Fruit fly (Drosophila melanogaster) whole organism, embryonic: ENCODE results near the gene Bx42.
A peak's percentile ranks its signal among the peaks of the same experiment; 100 is the strongest.

Experiments used
- CG10462 ChIP-seq: fragments of 200-800 bp; sonication (Bioruptor generic); optimal IDR thresholded peaks from 2 replicates; lab custom pipeline; 2016; ENCODE audit warnings: missing biosample characterization, missing genetic modification characterization
- CG11560 ChIP-seq: fragments of 200-800 bp; sonication (Bioruptor generic); IDR thresholded peaks from 3 replicates; pipeline ENCODE4 v1.3.6; 2022; ENCODE audit warnings: missing biosample characterization, missing genetic modification characterization
- CG11696 ChIP-seq: fragments of 200-800 bp; sonication (Bioruptor generic); IDR thresholded peaks from 2 replicates; pipeline ENCODE4 v1.3.6; 2022; ENCODE audit warnings: missing biosample characterization, missing genetic modification characterization
- CG13287 ChIP-seq: fragments of 200-800 bp; sonication (Bioruptor generic); IDR thresholded peaks from 2 replicates; pipeline ENCODE4 v1.3.6; 2022; ENCODE audit warnings: missing biosample characterization, missing genetic modification characterization; ENCODE audit not compliant: partially characterized antibody
- CG17359 ChIP-seq: fragments of 200-800 bp; sonication (Bioruptor generic); optimal IDR thresholded peaks from 3 replicates; lab custom pipeline; 2018; ENCODE audit warnings: missing biosample characterization, mild to moderate bottlenecking, missing genetic modification characterization, moderate library complexity
- CG17612 ChIP-seq: fragments of 200-800 bp; sonication (Bioruptor generic); IDR thresholded peaks from 2 replicates; pipeline ENCODE4 v1.3.6; 2022; ENCODE audit warnings: missing biosample characterization, missing genetic modification characterization
- CG18011 ChIP-seq: fragments of 200-800 bp; sonication (Bioruptor generic); optimal IDR thresholded peaks from 2 replicates; lab custom pipeline; 2017; ENCODE audit warnings: missing biosample characterization, missing genetic modification characterization, mild to moderate bottlenecking, moderate library complexity, missing genotype
- CG18619 ChIP-seq: fragments of 200-800 bp; sonication (Bioruptor generic); optimal IDR thresholded peaks from 3 replicates; lab custom pipeline; 2017; ENCODE audit warnings: missing biosample characterization, mild to moderate bottlenecking, missing genetic modification characterization
- CG2120 ChIP-seq: fragments of 200-800 bp; sonication (Bioruptor generic); optimal IDR thresholded peaks from 3 replicates; lab custom pipeline; 2016; ENCODE audit warnings: missing biosample characterization, missing genetic modification characterization
- CG31224 ChIP-seq: fragments of 200-800 bp; sonication (Bioruptor generic); IDR thresholded peaks from 2 replicates; pipeline ENCODE4 v1.3.6; 2022; ENCODE audit warnings: missing biosample characterization, missing genetic modification characterization
- CG32772 ChIP-seq: fragments of 200-800 bp; sonication (Bioruptor generic); IDR thresholded peaks from 2 replicates; pipeline ENCODE4 v1.3.6; 2022; ENCODE audit warnings: missing biosample characterization, missing genetic modification characterization
- CG34224 ChIP-seq: fragments of 200-800 bp; sonication (Bioruptor generic); IDR thresholded peaks from 3 replicates; pipeline ENCODE4 v1.3.6; 2022; ENCODE audit warnings: missing biosample characterization, missing genetic modification characterization; ENCODE audit not compliant: partially characterized antibody
- CG34376 ChIP-seq: fragments of 200-800 bp; sonication (Bioruptor generic); optimal IDR thresholded peaks from 2 replicates; lab custom pipeline; 2018; ENCODE audit warnings: missing biosample characterization, mild to moderate bottlenecking, missing genetic modification characterization
- CG3995 ChIP-seq: fragments of 200-800 bp; sonication (Bioruptor generic); optimal IDR thresholded peaks from 3 replicates; lab custom pipeline; 2016; ENCODE audit warnings: missing biosample characterization, missing genetic modification characterization
- CG4424 ChIP-seq: fragments of 200-800 bp; sonication (Bioruptor generic); optimal IDR thresholded peaks from 3 replicates; lab custom pipeline; 2016; ENCODE audit warnings: missing biosample characterization, missing genetic modification characterization
- CG6254 ChIP-seq: fragments of 200-800 bp; sonication (Bioruptor generic); optimal IDR thresholded peaks from 3 replicates; lab custom pipeline; 2017; ENCODE audit warnings: mild to moderate bottlenecking, missing biosample characterization, missing genetic modification reagents, missing genetic modification characterization
- CG6854 ChIP-seq: fragments of 200-800 bp; sonication (Bioruptor generic); optimal IDR thresholded peaks from 3 replicates; lab custom pipeline; 2017; ENCODE audit warnings: missing biosample characterization, mild to moderate bottlenecking, missing genetic modification characterization
- CG7357 ChIP-seq: fragments of 200-800 bp; sonication (Bioruptor generic); IDR thresholded peaks from 3 replicates; pipeline ENCODE4 v1.3.6; 2022; ENCODE audit warnings: missing biosample characterization, missing genetic modification characterization
- CG7839 ChIP-seq: fragments of 200-800 bp; sonication (Bioruptor generic); optimal IDR thresholded peaks from 3 replicates; lab custom pipeline; 2018; ENCODE audit warnings: missing biosample characterization, mild to moderate bottlenecking, missing genetic modification characterization, moderate library complexity
- Chrac-16 ChIP-seq: fragments of 200-800 bp; sonication (Bioruptor generic); optimal IDR thresholded peaks from 3 replicates; lab custom pipeline; 2016; ENCODE audit warnings: missing biosample characterization, missing genetic modification characterization
- D19B ChIP-seq: fragments of 200-800 bp; sonication (Bioruptor generic); optimal IDR thresholded peaks from 2 replicates; lab custom pipeline; 2017; ENCODE audit warnings: missing biosample characterization, mild to moderate bottlenecking, missing genetic modification characterization
- E2f1 ChIP-seq: fragments of 200-800 bp; sonication (Bioruptor generic); IDR thresholded peaks from 2 replicates; pipeline ENCODE4 v1.3.6; 2022; ENCODE audit warnings: missing biosample characterization, missing genetic modification characterization
- Ets97D ChIP-seq: fragments of 200-800 bp; sonication (Bioruptor generic); optimal IDR thresholded peaks from 3 replicates; lab custom pipeline; 2016; ENCODE audit warnings: missing biosample characterization, missing genetic modification characterization
- HHEX ChIP-seq: fragments of 200-800 bp; sonication (Bioruptor generic); optimal IDR thresholded peaks from 3 replicates; lab custom pipeline; 2017; ENCODE audit warnings: missing biosample characterization, mild to moderate bottlenecking, missing genetic modification characterization, missing genetic modification reagents
- Hmr ChIP-seq: fragments of 200-800 bp; sonication (Bioruptor generic); optimal IDR thresholded peaks from 3 replicates; lab custom pipeline; 2017; ENCODE audit warnings: mild to moderate bottlenecking, missing biosample characterization, missing genetic modification reagents, missing genetic modification characterization
- MESR4 ChIP-seq: fragments of 200-800 bp; sonication (Bioruptor generic); optimal IDR thresholded peaks from 2 replicates; lab custom pipeline; 2018; ENCODE audit warnings: missing biosample characterization, mild to moderate bottlenecking, missing genetic modification characterization, moderate library complexity
- Optix ChIP-seq: fragments of 200-800 bp; sonication (Bioruptor generic); IDR thresholded peaks from 3 replicates; pipeline ENCODE4 v1.3.6; 2022; ENCODE audit warnings: missing biosample characterization, missing genetic modification characterization
- Tbp ChIP-seq: fragments of >200 bp; optimal IDR thresholded peaks from 2 replicates; lab custom pipeline; 2018; ENCODE audit warnings: missing biosample characterization, missing genetic modification characterization
- Usf ChIP-seq: fragments of 200-800 bp; sonication (Bioruptor generic); optimal IDR thresholded peaks from 2 replicates; lab custom pipeline; 2017; ENCODE audit warnings: missing genotype, missing biosample characterization, missing genetic modification characterization
- al ChIP-seq: fragments of 200-800 bp; sonication (Bioruptor generic); IDR thresholded peaks from 2 replicates; pipeline ENCODE4 v1.3.6; 2022; ENCODE audit warnings: missing biosample characterization, missing genetic modification characterization
- az2 ChIP-seq: fragments of 200-800 bp; sonication (Bioruptor generic); optimal IDR thresholded peaks from 3 replicates; lab custom pipeline; 2016; ENCODE audit warnings: missing biosample characterization, missing genetic modification characterization
- bbx ChIP-seq: fragments of 200-800 bp; sonication (Bioruptor generic); IDR thresholded peaks from 2 replicates; pipeline ENCODE4 v1.3.6; 2022; ENCODE audit warnings: missing biosample characterization, missing genetic modification characterization; ENCODE audit not compliant: partially characterized antibody
- bsh ChIP-seq, 2 experiments: fragments of 200-800 bp; sonication (Bioruptor generic); optimal IDR thresholded peaks; 2 replicates each; lab custom pipeline; 2017 to 2018; ENCODE audit warnings: mild to moderate bottlenecking in 2 of 2, missing biosample characterization in 2 of 2, missing genetic modification characterization in 2 of 2, moderate library complexity in 1 of 2
- chinmo ChIP-seq: fragments of 200-800 bp; sonication (Bioruptor generic); IDR thresholded peaks from 4 replicates; pipeline ENCODE4 v1.3.6; 2022; ENCODE audit warnings: missing biosample characterization, missing genetic modification characterization; ENCODE audit not compliant: partially characterized antibody
- crol ChIP-seq: fragments of 200-800 bp; sonication (Bioruptor generic); IDR thresholded peaks from 2 replicates; pipeline ENCODE4 v1.3.6; 2022; ENCODE audit warnings: missing biosample characterization, missing genetic modification characterization
- danr ChIP-seq: fragments of 200-800 bp; sonication (Bioruptor generic); IDR thresholded peaks from 2 replicates; pipeline ENCODE4 v1.3.6; 2022; ENCODE audit warnings: missing biosample characterization, missing genetic modification characterization
- dysf ChIP-seq: fragments of 200-800 bp; sonication (Bioruptor generic); IDR thresholded peaks from 3 replicates; pipeline ENCODE4 v1.3.6; 2022; ENCODE audit warnings: missing biosample characterization, missing genetic modification characterization
- gcm ChIP-seq: fragments of 200-800 bp; sonication (Bioruptor generic); optimal IDR thresholded peaks from 2 replicates; lab custom pipeline; 2019; ENCODE audit warnings: missing biosample characterization, mild to moderate bottlenecking, missing genetic modification characterization, moderate library complexity
- gsb-n ChIP-seq: fragments of 200-800 bp; sonication (Bioruptor generic); optimal IDR thresholded peaks from 3 replicates; lab custom pipeline; 2018; ENCODE audit warnings: missing biosample characterization, mild to moderate bottlenecking, missing genetic modification characterization
- h ChIP-seq: fragments of >200 bp; optimal IDR thresholded peaks from 2 replicates; lab custom pipeline; 2017
- lmd ChIP-seq: fragments of 200-800 bp; sonication (Bioruptor generic); IDR thresholded peaks from 2 replicates; pipeline ENCODE4 v1.3.6; 2022; ENCODE audit warnings: missing biosample characterization, missing genetic modification characterization
- lola ChIP-seq, 3 experiments: fragments of >200 bp in 2 of 3; fragments of 200-800 bp in 1 of 3; sonication (Bioruptor generic) in 1 of 3; optimal IDR thresholded peaks; 2 replicates each; lab custom pipeline; 2017 to 2019; ENCODE audit warnings: missing biosample characterization in 3 of 3, missing genetic modification characterization in 3 of 3, mild to moderate bottlenecking in 1 of 3, moderate library complexity in 1 of 3
- lov ChIP-seq, 2 experiments: fragments of 200-800 bp in 1 of 2; fragments of >200 bp in 1 of 2; sonication (Bioruptor generic) in 1 of 2; IDR thresholded peaks in 1 of 2; optimal IDR thresholded peaks in 1 of 2; 2 replicates in 1 of 2; 3 replicates in 1 of 2; pipeline versions ENCODE4 v1.3.6 to Lab custom; 2017 to 2022; ENCODE audit warnings: missing biosample characterization in 1 of 2, missing genetic modification characterization in 1 of 2
- mirr ChIP-seq: fragments of 200-800 bp; sonication (Bioruptor generic); optimal IDR thresholded peaks from 3 replicates; lab custom pipeline; 2018; ENCODE audit warnings: missing biosample characterization, mild to moderate bottlenecking, missing genetic modification characterization
- nerfin-1 ChIP-seq: fragments of 200-800 bp; sonication (Bioruptor generic); optimal IDR thresholded peaks from 3 replicates; lab custom pipeline; 2019; ENCODE audit warnings: missing biosample characterization, mild to moderate bottlenecking, missing genetic modification characterization, moderate library complexity
- odd ChIP-seq: fragments of 200-800 bp; sonication (Bioruptor generic); optimal IDR thresholded peaks from 2 replicates; lab custom pipeline; 2017; ENCODE audit warnings: missing biosample characterization, mild to moderate bottlenecking, missing genetic modification characterization
- salm ChIP-seq: fragments of 200-800 bp; sonication (Bioruptor generic); optimal IDR thresholded peaks from 2 replicates; lab custom pipeline; 2018; ENCODE audit warnings: missing biosample characterization, mild to moderate bottlenecking, missing genetic modification characterization
- sisA ChIP-seq: fragments of 200-800 bp; sonication (Bioruptor generic); IDR thresholded peaks from 2 replicates; pipeline ENCODE4 v1.3.6; 2022; ENCODE audit warnings: missing biosample characterization, missing genetic modification characterization
- slp2 ChIP-seq: fragments of 200-800 bp; sonication (Bioruptor generic); optimal IDR thresholded peaks from 2 replicates; lab custom pipeline; 2016; ENCODE audit warnings: missing biosample characterization, missing genetic modification characterization
- tin ChIP-seq: fragments of 200-800 bp; sonication (Bioruptor generic); optimal IDR thresholded peaks from 3 replicates; lab custom pipeline; 2016; ENCODE audit warnings: missing biosample characterization, missing genetic modification characterization

Gene Bx42

dm6 chrX:9142224-9142802 is 35.9 kb upstream of the Bx42 start, which contains the start of gene CG7065 (continued):
- TF ChIP-seq CG34376 (GFP tag; lab: Kevin White, UChicago) (no peak), CG7839 (tag; lab: Kevin White, UChicago) (no peak), E2f1 (no peak), danr (GFP tag; lab: Robert Waterston, UW) (no peak), gsb-n (tag; lab: Kevin White, UChicago) (no peak), CG17612 (GFP tag; lab: Robert Waterston, UW) (no peak), lov (optimal IDR thresholded peaks at IDR 0.05; lab: Kevin White, UChicago) (no peak), lov (GFP tag; IDR thresholded peaks at IDR 0.05; lab: Robert Waterston, UW) (no peak), Chrac-16 (GFP tag; lab: Kevin White, UChicago) (no peak), CG11560 (tag; lab: Robert Waterston, UW) (no peak), Optix (GFP tag; lab: Robert Waterston, UW) (no peak), CG10462 (no peak), Ets97D (GFP tag; lab: Kevin White, UChicago) (peak; percentile 45), CG6854 (GFP tag; lab: Kevin White, UChicago) (no peak), CG18011 (GFP tag; lab: Kevin White, UChicago) (no peak), salm (tag; lab: Kevin White, UChicago) (no peak), sisA (GFP tag; lab: Robert Waterston, UW) (no peak), mirr (GFP tag; lab: Kevin White, UChicago) (no peak), CG11696 (GFP tag; lab: Robert Waterston, UW) (no peak), nerfin-1 (tag; lab: Kevin White, UChicago) (no peak), odd (GFP tag; lab: Kevin White, UChicago) (no peak), CG13287 (GFP tag; lab: Robert Waterston, UW) (peak; percentile 77), CG4424 (GFP tag; lab: Kevin White, UChicago) (no peak), D19B (GFP tag; lab: Kevin White, UChicago) (no peak), Hmr (GFP tag; lab: Kevin White, UChicago) (no peak), CG3995 (peak; percentile 20), CG31224 (GFP tag; lab: Robert Waterston, UW) (no peak), CG18619 (GFP tag; lab: Kevin White, UChicago) (no peak), bbx (GFP tag; lab: Robert Waterston, UW) (peak; percentile 75), tin (GFP tag; lab: Kevin White, UChicago) (no peak), HHEX (no peak), CG6254 (GFP tag; lab: Kevin White, UChicago) (no peak), dysf (GFP tag; lab: Robert Waterston, UW) (no peak), CG7357 (GFP tag; lab: Robert Waterston, UW) (peak; percentile 29; the same call in 1 of the 3 replicates), crol (GFP tag; lab: Robert Waterston, UW) (no peak), CG2120 (GFP tag; lab: Kevin White, UChicago) (no peak), chinmo (peak; percentile 48; the same call in 1 of the 4 replicates), lmd (GFP tag; lab: Robert Waterston, UW) (no peak), h (lab: Kevin White, UChicago) (no peak), lola (GFP tag; optimal IDR thresholded peaks at IDR 0.05; lab: Kevin White, UChicago) (no peak), CG17359 (peak; percentile 17), CG34224 (GFP tag; lab: Robert Waterston, UW) (peak; percentile 35; the same call in 2 of the 3 replicates), MESR4 (peak; percentile 55), az2 (GFP tag; lab: Kevin White, UChicago) (no peak), Usf (GFP tag; lab: Kevin White, UChicago) (no peak), al (GFP tag; lab: Robert Waterston, UW) (no peak), slp2 (no peak), CG32772 (no peak), gcm (GFP tag; lab: Kevin White, UChicago) (no peak), bsh (GFP tag; optimal IDR thresholded peaks at IDR 0.05; lab: Kevin White, UChicago) (no peak), Tbp (GFP tag; lab: Kevin White, UChicago) (no peak)
